Worm (Caenorhabditis elegans) whole organism, young adult: ENCODE results near the gene srg-38.

Source experiments
- F10E7.11 ChIP-seq: sonication (generic microtip); optimal IDR thresholded peaks from 2 replicates; lab custom pipeline; 2017; ENCODE audit warnings: mild to moderate bottlenecking, missing genetic modification characterization, moderate library complexity, missing compliant biosample characterization
- F22D6.2 ChIP-seq: sonication (generic microtip); optimal IDR thresholded peaks from 2 replicates; lab custom pipeline; 2016; ENCODE audit warnings: mild to moderate bottlenecking, missing genetic modification characterization, missing compliant biosample characterization
- F23B12.7 ChIP-seq: sonication (generic microtip); optimal IDR thresholded peaks from 2 replicates; lab custom pipeline; 2017; ENCODE audit warnings: missing genetic modification characterization, mild to moderate bottlenecking, missing compliant biosample characterization, antibody characterized with exemption, moderate library complexity; ENCODE audit not compliant: insufficient read depth
- F37B4.10 ChIP-seq: fragments of 200-800 bp; sonication (Bioruptor generic); IDR thresholded peaks from 2 replicates; pipeline ENCODE4 v1.3.6; 2022; ENCODE audit warnings: missing genetic modification characterization, missing compliant biosample characterization
- F39B2.1 ChIP-seq: fragments of 200-800 bp; sonication (Bioruptor generic); IDR thresholded peaks from 2 replicates; pipeline ENCODE4 v1.3.6; 2022; ENCODE audit warnings: missing genetic modification reagents, missing genetic modification characterization, missing compliant biosample characterization
- T26A5.8 ChIP-seq: sonication (generic microtip); optimal IDR thresholded peaks from 2 replicates; lab custom pipeline; 2016; ENCODE audit warnings: missing genetic modification characterization, missing compliant biosample characterization
- Y56A3A.18 ChIP-seq: fragments of 200-800 bp; sonication (Bioruptor generic); IDR thresholded peaks from 2 replicates; pipeline ENCODE4 v1.3.6; 2022; ENCODE audit warnings: missing genetic modification reagents, missing genetic modification characterization, missing compliant biosample characterization
- Y79H2A.3 ChIP-seq: fragments of 200-800 bp; sonication (Bioruptor generic); conservative IDR thresholded peaks from 2 replicates; pipeline ENCODE4 v1.3.6; 2022; ENCODE audit warnings: missing genetic modification reagents, missing genetic modification characterization, missing compliant biosample characterization
- Y95B8A.8 ChIP-seq: fragments of 200-800 bp; sonication (Bioruptor generic); IDR thresholded peaks from 2 replicates; pipeline ENCODE4 v1.3.6; 2022; ENCODE audit warnings: missing genetic modification reagents, missing genetic modification characterization, missing compliant biosample characterization
- akir-1 ChIP-seq: fragments of 200-800 bp; sonication (Bioruptor generic); optimal IDR thresholded peaks from 2 replicates; lab custom pipeline; 2018; ENCODE audit warnings: mild to moderate bottlenecking, missing genetic modification characterization, moderate library complexity, missing compliant biosample characterization
- attf-3 ChIP-seq: fragments of 200-800 bp; sonication (Bioruptor generic); conservative IDR thresholded peaks from 2 replicates; pipeline ENCODE4 v1.3.6; 2022; ENCODE audit warnings: missing genetic modification reagents, missing genetic modification characterization, missing compliant biosample characterization
- attf-6 ChIP-seq: fragments of 200-800 bp; sonication (Bioruptor generic); IDR thresholded peaks from 2 replicates; pipeline ENCODE4 v1.3.6; 2022; ENCODE audit warnings: missing genetic modification reagents, missing genetic modification characterization, missing compliant biosample characterization
- bed-2 ChIP-seq: fragments of 200-800 bp; sonication (Bioruptor generic); IDR thresholded peaks from 2 replicates; pipeline ENCODE4 v1.3.6; 2022; ENCODE audit warnings: missing genetic modification reagents, missing genetic modification characterization, missing compliant biosample characterization
- ceh-58 ChIP-seq: fragments of 200-800 bp; sonication (Bioruptor generic); IDR thresholded peaks from 2 replicates; pipeline ENCODE4 v1.3.6; 2022; ENCODE audit warnings: missing genetic modification characterization, missing compliant biosample characterization
- ceh-79 ChIP-seq: sonication (generic microtip); optimal IDR thresholded peaks from 2 replicates; lab custom pipeline; 2017; ENCODE audit warnings: mild to moderate bottlenecking, missing genetic modification characterization, missing compliant biosample characterization
- die-1 ChIP-seq: sonication (generic microtip); optimal IDR thresholded peaks from 2 replicates; lab custom pipeline; 2016; ENCODE audit warnings: missing genotype, mild to moderate bottlenecking, missing genetic modification characterization, missing compliant biosample characterization
- dox-1 ChIP-seq: fragments of 200-800 bp; sonication (Bioruptor generic); IDR thresholded peaks from 2 replicates; pipeline ENCODE4 v1.3.6; 2022; ENCODE audit warnings: missing genetic modification reagents, missing genetic modification characterization, missing compliant biosample characterization
- dpff-1 ChIP-seq: sonication (generic microtip); optimal IDR thresholded peaks from 2 replicates; lab custom pipeline; 2017; ENCODE audit warnings: mild to moderate bottlenecking, missing genetic modification characterization, missing compliant biosample characterization
- ekl-4 ChIP-seq: fragments of 200-800 bp; sonication (Bioruptor generic); IDR thresholded peaks from 2 replicates; pipeline ENCODE4 v1.3.6; 2022; ENCODE audit warnings: missing genetic modification reagents, missing genetic modification characterization, missing compliant biosample characterization
- ets-4 ChIP-seq: fragments of 200-800 bp; sonication (Bioruptor generic); optimal IDR thresholded peaks from 2 replicates; lab custom pipeline; 2018; ENCODE audit warnings: mild to moderate bottlenecking, missing genetic modification characterization, missing compliant biosample characterization
- hmg-1.2 ChIP-seq: fragments of 200-800 bp; sonication (Bioruptor generic); IDR thresholded peaks from 2 replicates; pipeline ENCODE4 v1.3.6; 2022; ENCODE audit warnings: missing genetic modification reagents, missing genetic modification characterization, missing compliant biosample characterization
- hmg-20 ChIP-seq: fragments of 200-800 bp; sonication (Bioruptor generic); IDR thresholded peaks from 2 replicates; pipeline ENCODE4 v1.3.6; 2022; ENCODE audit warnings: missing genetic modification reagents, missing genetic modification characterization, missing compliant biosample characterization
- lag-1 ChIP-seq: fragments of 200-800 bp; sonication (Bioruptor generic); IDR thresholded peaks from 2 replicates; pipeline ENCODE4 v1.3.6; 2022; ENCODE audit warnings: missing genetic modification reagents, missing genetic modification characterization, missing compliant biosample characterization
- lsy-27 ChIP-seq: sonication (generic microtip); optimal IDR thresholded peaks from 2 replicates; lab custom pipeline; 2017; ENCODE audit warnings: missing genetic modification characterization, mild to moderate bottlenecking, missing compliant biosample characterization, antibody characterized with exemption, missing genotype, borderline replicate concordance; ENCODE audit not compliant: insufficient read depth
- madf-6 ChIP-seq: fragments of 200-800 bp; sonication (Bioruptor generic); IDR thresholded peaks from 2 replicates; pipeline ENCODE4 v1.3.6; 2022; ENCODE audit warnings: missing genetic modification reagents, missing genetic modification characterization, missing compliant biosample characterization
- madf-8 ChIP-seq: fragments of 200-800 bp; sonication (Bioruptor generic); conservative IDR thresholded peaks from 2 replicates; pipeline ENCODE4 v1.3.6; 2022; ENCODE audit warnings: missing genetic modification reagents, missing genetic modification characterization, missing compliant biosample characterization
- mcd-1 ChIP-seq: fragments of 200-800 bp; sonication (Bioruptor generic); IDR thresholded peaks from 2 replicates; pipeline ENCODE4 v1.3.6; 2022; ENCODE audit warnings: missing genetic modification reagents, missing genetic modification characterization, missing compliant biosample characterization
- mel-28 ChIP-seq: sonication (generic microtip); optimal IDR thresholded peaks from 2 replicates; lab custom pipeline; 2016; ENCODE audit warnings: borderline replicate concordance, mild to moderate bottlenecking, missing genetic modification characterization, missing compliant biosample characterization
- nfya-1 ChIP-seq: sonication (generic microtip); optimal IDR thresholded peaks from 2 replicates; lab custom pipeline; 2017; ENCODE audit warnings: antibody characterized with exemption, missing compliant biosample characterization, missing genetic modification characterization, borderline replicate concordance; ENCODE audit not compliant: insufficient read depth
- nhr-27 ChIP-seq: fragments of 200-800 bp; sonication (Bioruptor generic); optimal IDR thresholded peaks from 2 replicates; lab custom pipeline; 2018; ENCODE audit warnings: mild to moderate bottlenecking, missing genetic modification characterization, moderate library complexity, missing compliant biosample characterization
- pbrm-1 ChIP-seq: fragments of 200-800 bp; sonication (Bioruptor generic); IDR thresholded peaks from 2 replicates; pipeline ENCODE4 v1.3.6; 2022; ENCODE audit warnings: missing genetic modification reagents, missing genetic modification characterization, missing compliant biosample characterization
- pha-4 ChIP-seq: fragments of 150-350 bp; sonication (generic microtip); optimal IDR thresholded peaks from 2 replicates; lab custom pipeline; 2014; ENCODE audit warnings: missing biosample characterization, missing genetic modification reagents, missing genetic modification characterization
- rcor-1 ChIP-seq: fragments of 200-800 bp; sonication (Bioruptor generic); IDR thresholded peaks from 2 replicates; pipeline ENCODE4 v1.3.6; 2022; ENCODE audit warnings: missing genetic modification reagents, missing genetic modification characterization, missing compliant biosample characterization
- rpc-1 ChIP-seq, 2 experiments: fragments of 150-350 bp in 1 of 2; sonication (generic microtip) in 1 of 2; optimal IDR thresholded peaks; 2 replicates each; lab custom pipeline; 2014 to 2018; ENCODE audit warnings: missing biosample characterization in 1 of 2, missing genetic modification characterization in 1 of 2, missing genetic modification reagents in 1 of 2, missing genotype in 1 of 2
- snpc-3.4 ChIP-seq: sonication (generic microtip); optimal IDR thresholded peaks from 2 replicates; lab custom pipeline; 2017; ENCODE audit warnings: missing genetic modification characterization, mild to moderate bottlenecking, missing compliant biosample characterization, antibody characterized with exemption, moderate library complexity, missing genotype, missing genetic modification reagents
- snpc-4 ChIP-seq, 5 experiments: fragments of 150-350 bp in 1 of 5; sonication (generic microtip) in 4 of 5; optimal IDR thresholded peaks; 2 replicates each; lab custom pipeline; 2014 to 2018; ENCODE audit warnings: missing genetic modification characterization in 5 of 5, missing biosample characterization in 3 of 5, antibody characterized with exemption in 2 of 5, mild to moderate bottlenecking in 2 of 5, missing compliant biosample characterization in 2 of 5, missing genotype in 2 of 5, moderate library complexity in 2 of 5, missing genetic modification reagents in 1 of 5
- tbx-9 ChIP-seq: sonication (generic microtip); optimal IDR thresholded peaks from 2 replicates; lab custom pipeline; 2016; ENCODE audit warnings: borderline replicate concordance, missing genetic modification characterization, inconsistent platforms, missing compliant biosample characterization
- unc-130 ChIP-seq: sonication (generic microtip); optimal IDR thresholded peaks from 2 replicates; lab custom pipeline; 2016; ENCODE audit warnings: missing genetic modification reagents, missing genetic modification characterization, missing compliant biosample characterization
- ztf-22 ChIP-seq: fragments of 200-800 bp; sonication (Bioruptor generic); optimal IDR thresholded peaks from 2 replicates; lab custom pipeline; 2018; ENCODE audit warnings: mild to moderate bottlenecking, missing genetic modification characterization, moderate library complexity, missing compliant biosample characterization

The srg-38 gene

ce11 chrV:11161791-11162190, 6.3 kb upstream of the srg-38 start, which contains the start of gene srg-41:
Gene srg-41 (minus strand): TSS chrV:11161891.
- TF ChIP-seq rpc-1 (optimal IDR thresholded peaks at IDR 0.05; lab: Kevin White, UChicago), result no peak
- TF ChIP-seq rpc-1 (tag; optimal IDR thresholded peaks at IDR 0.05; lab: Kevin White, UChicago), result no peak
- TF ChIP-seq ekl-4 (GFP tag; lab: Robert Waterston, UW), result no peak

ce11 chrV:11157947-11158346, 2.5 kb upstream of the srg-38 start, which contains the start of gene srg-42:
Gene srg-42 (minus strand): TSS chrV:11158047.
- TF ChIP-seq snpc-3.4 (tag; lab: Kevin White, UChicago), result no peak
- no peak for TF ChIP-seq ceh-58 (GFP tag; lab: Robert Waterston, UW)
- no peak for TF ChIP-seq snpc-4 (GFP tag; optimal IDR thresholded peaks at IDR 0.05; lab: Kevin White, UChicago)
- TF ChIP-seq snpc-4 (tag; optimal IDR thresholded peaks at IDR 0.05; lab: Kevin White, UChicago), result no peak

ce11 chrV:11156589-11156988, 1.1 kb upstream of the srg-38 start:
- TF ChIP-seq nhr-27 (tag; lab: Kevin White, UChicago), result no peak
- no peak for TF ChIP-seq hmg-1.2 (GFP tag; lab: Robert Waterston, UW)
- no peak for TF ChIP-seq ceh-79 (tag; lab: Kevin White, UChicago)
- TF ChIP-seq bed-2 (GFP tag; lab: Robert Waterston, UW), result no peak
- TF ChIP-seq, all 124 proteins: peak for 0

- TF ChIP-seq dpff-1 (tag; lab: Kevin White, UChicago) (no peak), madf-8 (GFP tag; lab: Robert Waterston, UW) (no peak), tbx-9 (tag; lab: Kevin White, UChicago) (no peak), F39B2.1 (GFP tag; lab: Robert Waterston, UW) (no peak), F22D6.2 (no peak), T26A5.8 (tag; lab: Kevin White, UChicago) (no peak), madf-6 (GFP tag; lab: Robert Waterston, UW) (no peak), lag-1 (GFP tag; lab: Robert Waterston, UW) (no peak), F23B12.7 (tag; lab: Kevin White, UChicago) (no peak), die-1 (no peak), F10E7.11 (tag; lab: Kevin White, UChicago) (no peak)
- TF ChIP-seq, all 124 proteins: peak for 0
Observed at ce11 chrV:11152333-11152732, 3.1 kb downstream of the srg-38 start, which contains the start of gene srg-39. Gene srg-39 (minus strand): TSS chrV:11152433.

ce11 chrV:11149405-11149804, 6.0 kb downstream of the srg-38 start, which contains the start of gene T19C4.1:
Gene T19C4.1 (plus strand): TSS chrV:11149705.
- TF ChIP-seq Y95B8A.8 (GFP tag; lab: Robert Waterston, UW), result no peak
- no peak for TF ChIP-seq dox-1 (GFP tag; lab: Robert Waterston, UW)
- TF ChIP-seq pha-4 (tag; lab: Kevin White, UChicago), result no peak
- TF ChIP-seq unc-130 (GFP tag; lab: Kevin White, UChicago), result no peak
- TF ChIP-seq rcor-1 (GFP tag; lab: Robert Waterston, UW), result no peak

ce11 chrV:11148971-11149370, 6.5 kb downstream of the srg-38 start:
- TF ChIP-seq ets-4 (no peak), attf-6 (GFP tag; lab: Robert Waterston, UW) (no peak), nfya-1 (tag; lab: Kevin White, UChicago) (no peak), lsy-27 (tag; lab: Kevin White, UChicago) (no peak), mcd-1 (GFP tag; lab: Robert Waterston, UW) (no peak), attf-3 (no peak), mel-28 (tag; lab: Kevin White, UChicago) (no peak), Y56A3A.18 (GFP tag; lab: Robert Waterston, UW) (no peak), F22D6.2 (no peak), F37B4.10 (GFP tag; lab: Robert Waterston, UW) (no peak), hmg-20 (GFP tag; lab: Robert Waterston, UW) (no peak), akir-1 (GFP tag; lab: Kevin White, UChicago) (no peak), Y79H2A.3 (no peak), ztf-22 (GFP tag; lab: Kevin White, UChicago) (no peak), pbrm-1 (GFP tag; lab: Robert Waterston, UW) (no peak)
